Worm (Caenorhabditis elegans): ENCODE results near the gene cnt-2.

DNA sequence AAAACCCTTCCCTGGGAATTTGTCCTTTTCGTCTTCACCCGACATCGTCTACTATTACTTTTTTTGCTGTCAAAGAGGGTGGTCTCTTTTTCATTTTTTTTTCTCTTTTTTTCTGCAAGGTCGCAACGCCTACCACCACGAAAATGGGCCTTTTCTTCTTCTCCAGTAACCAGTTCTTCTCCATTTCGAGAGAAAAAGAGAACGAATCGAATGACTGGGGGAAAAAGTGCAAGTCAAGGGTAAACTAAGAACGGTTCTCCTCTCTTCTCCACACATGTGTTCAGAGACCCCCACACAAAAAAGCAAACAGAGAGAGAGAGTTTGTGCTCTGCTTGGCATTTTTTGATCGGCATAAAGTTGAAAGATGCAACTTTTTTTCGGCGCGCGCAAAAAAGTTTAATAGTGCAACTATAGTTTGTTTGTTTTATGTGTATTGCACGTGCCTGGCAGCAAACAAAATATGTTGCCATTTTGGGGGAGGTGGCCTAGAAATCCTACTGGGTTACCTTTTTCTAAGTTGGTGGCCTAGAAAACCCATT is 18.3 kb upstream of the cnt-2 start:
- no peak for TF ChIP-seq sem-2 (GFP tag; optimal IDR thresholded peaks at IDR 0.05)
- TF ChIP-seq elt-1 (tag; optimal IDR thresholded peaks at IDR 0.05; ENCODE audit: borderline replicate concordance, insufficient read depth) = no peak
- TF ChIP-seq nhr-12 (tag; optimal IDR thresholded peaks at IDR 0.05) = no peak
- TF ChIP-seq snpc-4 (tag; optimal IDR thresholded peaks at IDR 0.05) = no peak
- TF ChIP-seq nhr-237 (tag; optimal IDR thresholded peaks at IDR 0.05) = no peak
- no peak for TF ChIP-seq sptf-1 (tag; optimal IDR thresholded peaks at IDR 0.05)
- TF ChIP-seq ces-1 (GFP tag; optimal IDR thresholded peaks at IDR 0.05) = no peak
- TF ChIP-seq M03D4.4 (tag; optimal IDR thresholded peaks at IDR 0.05) = no peak
- no peak for TF ChIP-seq hlh-1 (tag; optimal IDR thresholded peaks at IDR 0.05)
- TF ChIP-seq pha-4 (tag; optimal IDR thresholded peaks at IDR 0.05) = no peak
- no peak for TF ChIP-seq lsy-2 (tag; optimal IDR thresholded peaks at IDR 0.05)
- no peak for TF ChIP-seq nhr-2 (tag; optimal IDR thresholded peaks at IDR 0.05)

Data from whole organism, mixed stage, embryonic.